Fruit fly (Drosophila melanogaster): ENCODE results near the gene Mp.

Gene Mp

dm6 chr3L:6988942-6989569, 9.6 kb upstream of the Mp start (continued):
- TF ChIP-seq CG17802 (tag; optimal IDR thresholded peaks at IDR 0.05) (peak; percentile 34), nerfin-1 (tag; optimal IDR thresholded peaks at IDR 0.05) (peak; percentile 91), CG5180 (GFP tag; optimal IDR thresholded peaks at IDR 0.05) (peak; percentile 88), Bteb2 (GFP tag; optimal IDR thresholded peaks at IDR 0.05) (peak; percentile 47), CG18262 (tag; optimal IDR thresholded peaks at IDR 0.05) (peak; percentile 98), pros (GFP tag; optimal IDR thresholded peaks at IDR 0.05) (peak; percentile 56), CG6689 (GFP tag; IDR thresholded peaks at IDR 0.05) (peak; percentile 94), C15 (GFP tag; IDR thresholded peaks at IDR 0.05) (peak; percentile 69; the same call in 1 of the 3 replicates), CG17829 (tag; optimal IDR thresholded peaks at IDR 0.05) (peak; percentile 96), tin (GFP tag; optimal IDR thresholded peaks at IDR 0.05) (peak; percentile 93), CG11560 (tag; IDR thresholded peaks at IDR 0.05) (peak; percentile 73; the same call in 1 of the 3 replicates), fu2 (GFP tag; optimal IDR thresholded peaks at IDR 0.05) (peak; percentile 27), CG17359 (tag; optimal IDR thresholded peaks at IDR 0.05) (peak; percentile 88), CG10565 (GFP tag; optimal IDR thresholded peaks at IDR 0.05) (peak; percentile 21), Aef1 (GFP tag; IDR thresholded peaks at IDR 0.05) (peak; percentile 81), CG7357 (GFP tag; IDR thresholded peaks at IDR 0.05) (peak; percentile 81), Poxn (GFP tag; IDR thresholded peaks at IDR 0.05) (peak; percentile 63), CG8281 (tag; optimal IDR thresholded peaks at IDR 0.05) (peak; percentile 81), pita (GFP tag; optimal IDR thresholded peaks at IDR 0.05) (no peak), Ssrp (tag; optimal IDR thresholded peaks at IDR 0.05) (peak; percentile 94), sob (GFP tag; IDR thresholded peaks at IDR 0.05) (peak; percentile 74), Dref (GFP tag; IDR thresholded peaks at IDR 0.05) (0 out of 2 replicates have a peak, but pooled peaks have one; percentile 27), CG2116 (GFP tag; optimal IDR thresholded peaks at IDR 0.05) (peak; percentile 58), seq (GFP tag; IDR thresholded peaks at IDR 0.05) (peak; percentile 27; the same call in 1 of the 2 replicates), crol (GFP tag; IDR thresholded peaks at IDR 0.05) (peak; percentile 68), dm (GFP tag; optimal IDR thresholded peaks at IDR 0.05) (peak; percentile 23), inv (GFP tag; IDR thresholded peaks at IDR 0.05; ENCODE audit: partially characterized antibody) (no peak), peb (GFP tag; IDR thresholded peaks at IDR 0.05) (no peak; the same call in none of the 2 replicates), Tbp (GFP tag; optimal IDR thresholded peaks at IDR 0.05) (no peak), chn (GFP tag; optimal IDR thresholded peaks at IDR 0.05) (peak; percentile 56), CG11093 (GFP tag; IDR thresholded peaks at IDR 0.05) (peak; percentile 81), CG4360 (GFP tag; IDR thresholded peaks at IDR 0.05) (no peak), gce (GFP tag; IDR thresholded peaks at IDR 0.05) (peak; percentile 45; the same call in 1 of the 3 replicates), CG2202 (tag; optimal IDR thresholded peaks at IDR 0.05) (peak; percentile 58), gt (GFP tag; IDR thresholded peaks at IDR 0.05) (peak; percentile 56; the same call in 1 of the 2 replicates), CG12155 (GFP tag; optimal IDR thresholded peaks at IDR 0.05) (peak; percentile 73), CG2120 (GFP tag; optimal IDR thresholded peaks at IDR 0.05) (peak; percentile 78), B-H2 (GFP tag; optimal IDR thresholded peaks at IDR 0.05) (peak; percentile 53), dmrt99B (tag; optimal IDR thresholded peaks at IDR 0.05) (peak; percentile 96), Lhr (GFP tag; optimal IDR thresholded peaks at IDR 0.05) (peak; percentile 58), CG31441 (GFP tag; IDR thresholded peaks at IDR 0.05) (peak; percentile 98), CG11695 (GFP tag; IDR thresholded peaks at IDR 0.05) (peak; percentile 90), CG17568 (GFP tag; optimal IDR thresholded peaks at IDR 0.05) (peak; percentile 24), repo (GFP tag; optimal IDR thresholded peaks at IDR 0.05) (peak; percentile 1), CG42726 (GFP tag; IDR thresholded peaks at IDR 0.05; ENCODE audit: partially characterized antibody) (no peak), cas (GFP tag; IDR thresholded peaks at IDR 0.05) (no peak), Oaz (GFP tag; IDR thresholded peaks at IDR 0.05) (no peak), CG4820 (GFP tag; optimal IDR thresholded peaks at IDR 0.05) (peak; percentile 95), jigr1 (GFP tag; IDR thresholded peaks at IDR 0.05) (peak; percentile 83), Dip3 (GFP tag; optimal IDR thresholded peaks at IDR 0.05) (no peak), Myb (GFP tag; optimal IDR thresholded peaks at IDR 0.05) (peak; percentile 30)
